ENCODE assay signal across 4 worm cellular contexts in genomic region chrX:12480447-12480998, ce11.
TF ChIP-seq lines count a peak whose summit lies in the region.

Gene atf-6 (plus strand): TSS chrX:12480948.

TF ChIP-seq in whole organism, L2 larva, 48 proteins besides CTCF, POLR2A, EP300 and RAD21 (continued from another document):
- peak; percentile 41 for TF ChIP-seq blmp-1 (tag; optimal IDR thresholded peaks at IDR 0.05; lab: Kevin White, UChicago; ENCODE audit: insufficient read depth)
- TF ChIP-seq nhr-6 (tag; optimal IDR thresholded peaks at IDR 0.05; lab: Kevin White, UChicago): peak; percentile 31
- peak; percentile 52 for TF ChIP-seq ceh-82 (tag; optimal IDR thresholded peaks at IDR 0.05; lab: Kevin White, UChicago)
- no peak for TF ChIP-seq ZK546.5 (tag; optimal IDR thresholded peaks at IDR 0.05; lab: Kevin White, UChicago)
- peak; percentile 85 for TF ChIP-seq sma-9 (GFP tag; optimal IDR thresholded peaks at IDR 0.05; lab: Kevin White, UChicago)
- no peak for TF ChIP-seq sma-9 (tag; optimal IDR thresholded peaks at IDR 0.05; lab: Kevin White, UChicago)
- TF ChIP-seq peb-1 (tag; optimal IDR thresholded peaks at IDR 0.05; lab: Kevin White, UChicago): peak; percentile 67
- TF ChIP-seq ama-1 (optimal IDR thresholded peaks at IDR 0.05; lab: Kevin White, UChicago): no peak
- no peak for TF ChIP-seq skn-1 (tag; optimal IDR thresholded peaks at IDR 0.05; lab: Kevin White, UChicago)
- no peak for TF ChIP-seq unc-39 (tag; optimal IDR thresholded peaks at IDR 0.05; lab: Kevin White, UChicago)
- no peak for TF ChIP-seq lin-39 (tag; optimal IDR thresholded peaks at IDR 0.05; lab: Kevin White, UChicago)
- no peak for TF ChIP-seq alr-1 (tag; optimal IDR thresholded peaks at IDR 0.05; lab: Kevin White, UChicago)
- TF ChIP-seq nhr-12 (tag; optimal IDR thresholded peaks at IDR 0.05; lab: Kevin White, UChicago): no peak
- TF ChIP-seq egl-27 (tag; optimal IDR thresholded peaks at IDR 0.05; lab: Kevin White, UChicago): peak; percentile 40
- peak; percentile 93 for TF ChIP-seq sma-3 (GFP tag; optimal IDR thresholded peaks at IDR 0.05; lab: Kevin White, UChicago)
- peak; percentile 64 for TF ChIP-seq Y55F3AM.14 (GFP tag; optimal IDR thresholded peaks at IDR 0.05; lab: Kevin White, UChicago)
- peak; percentile 86 for TF ChIP-seq nhr-129 (tag; optimal IDR thresholded peaks at IDR 0.05; lab: Kevin White, UChicago)
TF ChIP-seq in whole organism, L2 larva: peak in this region for 26.

TF ChIP-seq in whole organism, L4 larva, 104 proteins besides CTCF, POLR2A, EP300 and RAD21 (continued from another document and continues in another):
- TF ChIP-seq dmd-9 (GFP tag; IDR thresholded peaks at IDR 0.05; lab: Robert Waterston, UW): no peak
- TF ChIP-seq T26A8.4 (GFP tag; IDR thresholded peaks at IDR 0.05; lab: Robert Waterston, UW): peak; percentile 48; the same call in 1 of the 2 replicates
- TF ChIP-seq nhr-77 (tag; optimal IDR thresholded peaks at IDR 0.05; lab: Kevin White, UChicago): peak; percentile 59
- TF ChIP-seq F26F4.8 (GFP tag; conservative IDR thresholded peaks at IDR 0.05; lab: Robert Waterston, UW): no peak
- TF ChIP-seq zfp-3 (GFP tag; conservative IDR thresholded peaks at IDR 0.05; lab: Robert Waterston, UW): no peak
- TF ChIP-seq Y48G9A.11 (GFP tag; IDR thresholded peaks at IDR 0.05; lab: Robert Waterston, UW): no peak
- no peak for TF ChIP-seq unc-130 (GFP tag; optimal IDR thresholded peaks at IDR 0.05; lab: Kevin White, UChicago)
- peak; percentile 93 for TF ChIP-seq rbr-2 (tag; optimal IDR thresholded peaks at IDR 0.05; lab: Kevin White, UChicago)
- no peak for TF ChIP-seq unc-39 (tag; optimal IDR thresholded peaks at IDR 0.05; lab: Kevin White, UChicago)
- no peak for TF ChIP-seq R02D3.7 (tag; optimal IDR thresholded peaks at IDR 0.05; lab: Kevin White, UChicago)
- TF ChIP-seq daf-12 (tag; optimal IDR thresholded peaks at IDR 0.05; lab: Kevin White, UChicago): no peak
- peak; percentile 96 for TF ChIP-seq set-16 (GFP tag; IDR thresholded peaks at IDR 0.05; lab: Robert Waterston, UW)
- peak in 1 of 2 experiments; percentile 96 for TF ChIP-seq unc-62 (GFP tag; optimal IDR thresholded peaks at IDR 0.05 in 1 of 2; lab: Kevin White, UChicago)
- no peak for TF ChIP-seq unc-62 (tag; optimal IDR thresholded peaks at IDR 0.05; lab: Kevin White, UChicago)
- TF ChIP-seq zip-11 (GFP tag; IDR thresholded peaks at IDR 0.05; lab: Robert Waterston, UW): no peak
- TF ChIP-seq ztf-7 (tag; optimal IDR thresholded peaks at IDR 0.05; lab: Kevin White, UChicago): no peak
- peak; percentile 69 for TF ChIP-seq nhr-11 (tag; optimal IDR thresholded peaks at IDR 0.05; lab: Kevin White, UChicago)
- peak; percentile 85 for TF ChIP-seq nhr-28 (tag; optimal IDR thresholded peaks at IDR 0.05; lab: Kevin White, UChicago)
- TF ChIP-seq mdt-29 (GFP tag; IDR thresholded peaks at IDR 0.05; lab: Robert Waterston, UW): no peak
- peak; percentile 89 for TF ChIP-seq egl-43 (GFP tag; IDR thresholded peaks at IDR 0.05; lab: Robert Waterston, UW)
- TF ChIP-seq ceh-62 (tag; optimal IDR thresholded peaks at IDR 0.05; lab: Kevin White, UChicago): no peak
- TF ChIP-seq dmd-8 (GFP tag; IDR thresholded peaks at IDR 0.05; lab: Robert Waterston, UW): 0 out of 2 replicates have a peak, but pooled peaks have one; percentile 29
- no peak for TF ChIP-seq snpc-4 (tag; optimal IDR thresholded peaks at IDR 0.05; lab: Kevin White, UChicago)
- TF ChIP-seq pha-4 (GFP tag; IDR thresholded peaks at IDR 0.05; lab: Robert Waterston, UW): peak; percentile 65; the same call in 1 of the 2 replicates
- TF ChIP-seq pha-4 (tag; optimal IDR thresholded peaks at IDR 0.05; lab: Kevin White, UChicago): no peak
- TF ChIP-seq daf-19 (GFP tag; conservative IDR thresholded peaks at IDR 0.05; lab: Robert Waterston, UW): no peak
- peak; percentile 95 for TF ChIP-seq hmg-1.1 (GFP tag; IDR thresholded peaks at IDR 0.05; lab: Robert Waterston, UW)
- TF ChIP-seq zfp-2 (tag; optimal IDR thresholded peaks at IDR 0.05; lab: Kevin White, UChicago): peak; percentile 17
- TF ChIP-seq snpc-1.2 (GFP tag; IDR thresholded peaks at IDR 0.05; lab: Robert Waterston, UW): no peak
- peak; percentile 96 for TF ChIP-seq dve-1 (tag; optimal IDR thresholded peaks at IDR 0.05; lab: Kevin White, UChicago; ENCODE audit: insufficient read depth)
- peak; percentile 100 for TF ChIP-seq aha-1 (tag; lab: Kevin White, UChicago)
- no peak for TF ChIP-seq ceh-28 (tag; optimal IDR thresholded peaks at IDR 0.05; lab: Kevin White, UChicago)
- peak; percentile 65; the same call in 1 of the 2 replicates for TF ChIP-seq ceh-20 (GFP tag; IDR thresholded peaks at IDR 0.05; lab: Robert Waterston, UW)
- TF ChIP-seq ZK337.2 (GFP tag; IDR thresholded peaks at IDR 0.05; lab: Robert Waterston, UW): 0 out of 2 replicates have a peak, but pooled peaks have one; percentile 41
- peak; percentile 91 for TF ChIP-seq hlh-11 (tag; optimal IDR thresholded peaks at IDR 0.05; lab: Kevin White, UChicago)
- no peak for TF ChIP-seq F44E2.7 (GFP tag; IDR thresholded peaks at IDR 0.05; lab: Robert Waterston, UW)
- peak; percentile 85 for TF ChIP-seq hlh-30 (tag; optimal IDR thresholded peaks at IDR 0.05; lab: Kevin White, UChicago; ENCODE audit: insufficient read depth)
- TF ChIP-seq nhr-237 (tag; optimal IDR thresholded peaks at IDR 0.05; lab: Kevin White, UChicago): no peak
- TF ChIP-seq fkh-10 (GFP tag; optimal IDR thresholded peaks at IDR 0.05; lab: Kevin White, UChicago): peak; percentile 48

TF ChIP-seq in whole organism, late embryonic, 69 proteins besides CTCF, POLR2A, EP300 and RAD21 (continued from another document):
- TF ChIP-seq unc-55 (GFP tag; optimal IDR thresholded peaks at IDR 0.05; lab: Kevin White, UChicago) (peak; percentile 15), dve-1 (tag; optimal IDR thresholded peaks at IDR 0.05; lab: Kevin White, UChicago) (peak; percentile 14), hlh-8 (tag; optimal IDR thresholded peaks at IDR 0.05; lab: Kevin White, UChicago) (peak; percentile 53), npax-4 (tag; optimal IDR thresholded peaks at IDR 0.05; lab: Kevin White, UChicago) (no peak), fkh-10 (GFP tag; optimal IDR thresholded peaks at IDR 0.05; lab: Kevin White, UChicago) (no peak), C08G9.2 (tag; optimal IDR thresholded peaks at IDR 0.05; lab: Kevin White, UChicago) (peak; percentile 29), hlh-6 (tag; optimal IDR thresholded peaks at IDR 0.05; lab: Kevin White, UChicago) (peak; percentile 45), zip-5 (tag; optimal IDR thresholded peaks at IDR 0.05; lab: Kevin White, UChicago) (no peak), ceh-2 (tag; optimal IDR thresholded peaks at IDR 0.05; lab: Kevin White, UChicago) (peak; percentile 72), ref-2 (tag; optimal IDR thresholded peaks at IDR 0.05; lab: Kevin White, UChicago) (peak; percentile 70), ceh-19 (GFP tag; optimal IDR thresholded peaks at IDR 0.05; lab: Kevin White, UChicago) (peak; percentile 69), gmeb-2 (tag; optimal IDR thresholded peaks at IDR 0.05; lab: Kevin White, UChicago) (peak; percentile 16), ttx-3 (tag; optimal IDR thresholded peaks at IDR 0.05; lab: Kevin White, UChicago) (no peak), ceh-22 (tag; optimal IDR thresholded peaks at IDR 0.05; lab: Kevin White, UChicago) (no peak), ztf-16 (tag; optimal IDR thresholded peaks at IDR 0.05; lab: Kevin White, UChicago) (peak; percentile 56), ceh-30 (tag; optimal IDR thresholded peaks at IDR 0.05; lab: Kevin White, UChicago) (no peak), unc-42 (tag; optimal IDR thresholded peaks at IDR 0.05; lab: Kevin White, UChicago) (peak; percentile 65), C38D4.7 (GFP tag; optimal IDR thresholded peaks at IDR 0.05; lab: Kevin White, UChicago) (peak; percentile 4), lin-11 (tag; optimal IDR thresholded peaks at IDR 0.05; lab: Kevin White, UChicago) (peak; percentile 1), ceh-34 (tag; optimal IDR thresholded peaks at IDR 0.05; lab: Kevin White, UChicago) (peak; percentile 91), ets-4 (tag; optimal IDR thresholded peaks at IDR 0.05; lab: Kevin White, UChicago) (peak; percentile 31), sox-4 (tag; optimal IDR thresholded peaks at IDR 0.05; lab: Kevin White, UChicago) (peak; percentile 9), pros-1 (tag; optimal IDR thresholded peaks at IDR 0.05; lab: Kevin White, UChicago) (peak; percentile 87), K09A11.1 (tag; optimal IDR thresholded peaks at IDR 0.05; lab: Kevin White, UChicago; ENCODE audit: insufficient read depth) (peak; percentile 21), ceh-31 (tag; optimal IDR thresholded peaks at IDR 0.05; lab: Kevin White, UChicago) (peak; percentile 90), pha-4 (tag; optimal IDR thresholded peaks at IDR 0.05; lab: Kevin White, UChicago) (no peak), pat-9 (tag; optimal IDR thresholded peaks at IDR 0.05; lab: Kevin White, UChicago) (no peak), pax-1 (tag; optimal IDR thresholded peaks at IDR 0.05; lab: Kevin White, UChicago) (peak; percentile 36), ceh-18 (tag; optimal IDR thresholded peaks at IDR 0.05; lab: Kevin White, UChicago) (peak; percentile 75), rnt-1 (tag; optimal IDR thresholded peaks at IDR 0.05; lab: Kevin White, UChicago) (peak; percentile 66), T23F11.4 (GFP tag; optimal IDR thresholded peaks at IDR 0.05; lab: Kevin White, UChicago) (no peak), F13H6.1 (tag; optimal IDR thresholded peaks at IDR 0.05; lab: Kevin White, UChicago) (peak; percentile 9), fax-1 (tag; optimal IDR thresholded peaks at IDR 0.05; lab: Kevin White, UChicago) (no peak), nfya-1 (tag; optimal IDR thresholded peaks at IDR 0.05; lab: Kevin White, UChicago) (peak; percentile 74), syd-9 (tag; optimal IDR thresholded peaks at IDR 0.05; lab: Kevin White, UChicago) (peak; percentile 49)

TF ChIP-seq in whole organism, mixed stage, embryonic, 35 proteins besides CTCF, POLR2A, EP300 and RAD21 (continued from another document):
- TF ChIP-seq nhr-237 (tag; optimal IDR thresholded peaks at IDR 0.05; lab: Kevin White, UChicago) (peak; percentile 53), ceh-43 (GFP tag; optimal IDR thresholded peaks at IDR 0.05; lab: Kevin White, UChicago) (peak; percentile 3), blmp-1 (tag; optimal IDR thresholded peaks at IDR 0.05; lab: Kevin White, UChicago) (no peak), unc-62 (GFP tag; optimal IDR thresholded peaks at IDR 0.05; lab: Kevin White, UChicago) (peak; percentile 19), mls-2 (tag; optimal IDR thresholded peaks at IDR 0.05; lab: Kevin White, UChicago) (peak; percentile 81), mab-5 (tag; optimal IDR thresholded peaks at IDR 0.05; lab: Kevin White, UChicago) (no peak)
